Fruit fly (Drosophila melanogaster) whole organism, embryonic: ENCODE data around the gene CG5043.

ENCODE experiments used
- Antp ChIP-seq: fragments of 200-800 bp; sonication (Bioruptor generic); optimal IDR thresholded peaks from 3 replicates; lab custom pipeline; 2016; ENCODE audit warnings: missing biosample characterization, missing genetic modification characterization
- BEAF-32 ChIP-seq: fragments of 200-800 bp; sonication (Bioruptor generic); optimal IDR thresholded peaks from 3 replicates; lab custom pipeline; 2017; ENCODE audit warnings: missing biosample characterization, missing genetic modification characterization, mild to moderate bottlenecking, moderate library complexity, missing genetic modification reagents
- Bdp1 ChIP-seq: fragments of 200-800 bp; sonication (Bioruptor generic); optimal IDR thresholded peaks from 3 replicates; lab custom pipeline; 2016; ENCODE audit warnings: missing biosample characterization, missing genetic modification characterization
- CG10274 ChIP-seq: fragments of 200-800 bp; sonication (Bioruptor generic); optimal IDR thresholded peaks from 3 replicates; lab custom pipeline; 2017; ENCODE audit warnings: missing biosample characterization, mild to moderate bottlenecking, missing genetic modification characterization
- CG10959 ChIP-seq: fragments of 200-800 bp; sonication (Bioruptor generic); IDR thresholded peaks from 2 replicates; pipeline ENCODE4 v1.3.6; 2022; ENCODE audit warnings: missing biosample characterization, missing genetic modification characterization
- CG12155 ChIP-seq: fragments of 200-800 bp; sonication (Bioruptor generic); optimal IDR thresholded peaks from 3 replicates; lab custom pipeline; 2016; ENCODE audit warnings: missing biosample characterization, missing genetic modification characterization
- CG13287 ChIP-seq: fragments of 200-800 bp; sonication (Bioruptor generic); IDR thresholded peaks from 2 replicates; pipeline ENCODE4 v1.3.6; 2022; ENCODE audit warnings: missing biosample characterization, missing genetic modification characterization; ENCODE audit not compliant: partially characterized antibody
- CG13775 ChIP-seq: fragments of 200-800 bp; sonication (Bioruptor generic); optimal IDR thresholded peaks from 3 replicates; lab custom pipeline; 2017; ENCODE audit warnings: missing biosample characterization, mild to moderate bottlenecking, missing genetic modification characterization
- CG14441 ChIP-seq: fragments of 200-800 bp; sonication (Bioruptor generic); IDR thresholded peaks from 2 replicates; pipeline ENCODE4 v1.3.6; 2022; ENCODE audit warnings: missing biosample characterization, missing genetic modification characterization
- CG1602 ChIP-seq: fragments of 200-800 bp; sonication (Bioruptor generic); optimal IDR thresholded peaks from 3 replicates; lab custom pipeline; 2016; ENCODE audit warnings: missing biosample characterization, missing genetic modification characterization
- CG1603 ChIP-seq: fragments of 200-800 bp; sonication (Bioruptor generic); optimal IDR thresholded peaks from 2 replicates; lab custom pipeline; 2019; ENCODE audit warnings: missing biosample characterization, mild to moderate bottlenecking, missing genetic modification characterization, moderate library complexity
- CG17186 ChIP-seq: fragments of 200-800 bp; sonication (Bioruptor generic); optimal IDR thresholded peaks from 3 replicates; lab custom pipeline; 2017; ENCODE audit warnings: missing biosample characterization, missing genetic modification reagents, missing genetic modification characterization
- CG17612 ChIP-seq: fragments of 200-800 bp; sonication (Bioruptor generic); IDR thresholded peaks from 2 replicates; pipeline ENCODE4 v1.3.6; 2022; ENCODE audit warnings: missing biosample characterization, missing genetic modification characterization
- CG1792 ChIP-seq: fragments of 200-800 bp; sonication (Bioruptor generic); optimal IDR thresholded peaks from 2 replicates; lab custom pipeline; 2016; ENCODE audit warnings: missing biosample characterization, missing genetic modification characterization
- CG18619 ChIP-seq: fragments of 200-800 bp; sonication (Bioruptor generic); optimal IDR thresholded peaks from 3 replicates; lab custom pipeline; 2017; ENCODE audit warnings: missing biosample characterization, mild to moderate bottlenecking, missing genetic modification characterization
- CG18764 ChIP-seq: fragments of 200-800 bp; sonication (Bioruptor generic); optimal IDR thresholded peaks from 3 replicates; lab custom pipeline; 2016; ENCODE audit warnings: missing biosample characterization, missing genetic modification characterization
- CG2875 ChIP-seq: fragments of 200-800 bp; sonication (Bioruptor generic); optimal IDR thresholded peaks from 2 replicates; lab custom pipeline; 2017; ENCODE audit warnings: missing biosample characterization, mild to moderate bottlenecking, missing genetic modification characterization, missing genetic modification reagents
- CG30431 ChIP-seq: fragments of 200-800 bp; sonication (Bioruptor generic); optimal IDR thresholded peaks from 2 replicates; lab custom pipeline; 2017; ENCODE audit warnings: missing biosample characterization, missing genetic modification characterization
- CG3847 ChIP-seq: fragments of 200-800 bp; sonication (Bioruptor generic); IDR thresholded peaks from 2 replicates; pipeline ENCODE4 v1.3.6; 2022; ENCODE audit warnings: missing biosample characterization, missing genetic modification characterization
- CG42726 ChIP-seq: fragments of 200-800 bp; sonication (Bioruptor generic); IDR thresholded peaks from 2 replicates; pipeline ENCODE4 v1.3.6; 2022; ENCODE audit warnings: missing biosample characterization, missing genetic modification characterization; ENCODE audit not compliant: partially characterized antibody
- CG4820 ChIP-seq: fragments of 200-800 bp; sonication (Bioruptor generic); optimal IDR thresholded peaks from 3 replicates; lab custom pipeline; 2016; ENCODE audit warnings: missing biosample characterization, missing genetic modification characterization
- CG6175 ChIP-seq: fragments of 200-800 bp; sonication (Bioruptor generic); IDR thresholded peaks from 3 replicates; pipeline ENCODE4 v1.3.6; 2022; ENCODE audit warnings: missing biosample characterization, missing genetic modification characterization
- CG6254 ChIP-seq: fragments of 200-800 bp; sonication (Bioruptor generic); optimal IDR thresholded peaks from 3 replicates; lab custom pipeline; 2017; ENCODE audit warnings: mild to moderate bottlenecking, missing biosample characterization, missing genetic modification reagents, missing genetic modification characterization
- CG9437 ChIP-seq: fragments of 200-800 bp; sonication (Bioruptor generic); optimal IDR thresholded peaks from 2 replicates; lab custom pipeline; 2018; ENCODE audit warnings: missing biosample characterization, mild to moderate bottlenecking, missing genetic modification characterization
- CG9609 ChIP-seq: fragments of 200-800 bp; sonication (Bioruptor generic); optimal IDR thresholded peaks from 3 replicates; lab custom pipeline; 2016; ENCODE audit warnings: missing biosample characterization, missing genetic modification characterization
- CG9876 ChIP-seq: fragments of 200-800 bp; sonication (Bioruptor generic); optimal IDR thresholded peaks from 2 replicates; lab custom pipeline; 2016; ENCODE audit warnings: missing biosample characterization, missing genetic modification characterization
- Dip3 ChIP-seq: fragments of 200-800 bp; sonication (Bioruptor generic); optimal IDR thresholded peaks from 3 replicates; lab custom pipeline; 2016; ENCODE audit warnings: missing biosample characterization, missing genetic modification characterization
- Drgx ChIP-seq: fragments of 200-800 bp; sonication (Bioruptor generic); IDR thresholded peaks from 2 replicates; pipeline ENCODE4 v1.3.6; 2022; ENCODE audit warnings: missing biosample characterization, missing genetic modification characterization
- Fer1 ChIP-seq: fragments of 200-800 bp; sonication (Bioruptor generic); optimal IDR thresholded peaks from 2 replicates; lab custom pipeline; 2017; ENCODE audit warnings: missing biosample characterization, mild to moderate bottlenecking, missing genetic modification characterization
- HLH3B ChIP-seq: fragments of 200-800 bp; sonication (Bioruptor generic); IDR thresholded peaks from 2 replicates; pipeline ENCODE4 v1.3.6; 2022; ENCODE audit warnings: missing biosample characterization, missing genetic modification characterization
- HLH4C ChIP-seq: fragments of 200-800 bp; sonication (Bioruptor generic); IDR thresholded peaks from 3 replicates; pipeline ENCODE4 v1.3.6; 2022; ENCODE audit warnings: missing biosample characterization, missing genetic modification characterization; ENCODE audit not compliant: partially characterized antibody
- Hmr ChIP-seq: fragments of 200-800 bp; sonication (Bioruptor generic); optimal IDR thresholded peaks from 3 replicates; lab custom pipeline; 2017; ENCODE audit warnings: mild to moderate bottlenecking, missing biosample characterization, missing genetic modification reagents, missing genetic modification characterization
- Oaz ChIP-seq: fragments of 200-800 bp; sonication (Bioruptor generic); IDR thresholded peaks from 2 replicates; pipeline ENCODE4 v1.3.6; 2022; ENCODE audit warnings: missing biosample characterization, missing genetic modification characterization
- Sox102F ChIP-seq: fragments of 200-800 bp; sonication (Bioruptor generic); optimal IDR thresholded peaks from 2 replicates; lab custom pipeline; 2018; ENCODE audit warnings: missing biosample characterization, mild to moderate bottlenecking, missing genetic modification characterization, moderate library complexity
- Taf1 ChIP-seq: fragments of 200-800 bp; sonication (Bioruptor generic); IDR thresholded peaks from 2 replicates; pipeline ENCODE4 v1.3.6; 2022; ENCODE audit warnings: missing biosample characterization, missing genetic modification characterization
- Tbp ChIP-seq: fragments of >200 bp; optimal IDR thresholded peaks from 2 replicates; lab custom pipeline; 2018; ENCODE audit warnings: missing biosample characterization, missing genetic modification characterization
- ap ChIP-seq: fragments of 200-800 bp; sonication (Bioruptor generic); IDR thresholded peaks from 2 replicates; pipeline ENCODE4 v1.3.6; 2022; ENCODE audit warnings: missing biosample characterization, missing genetic modification characterization
- ash1 ChIP-seq: fragments of 200-800 bp; sonication (Bioruptor generic); optimal IDR thresholded peaks from 2 replicates; lab custom pipeline; 2018; ENCODE audit warnings: missing biosample characterization, mild to moderate bottlenecking, missing genetic modification characterization
- dm ChIP-seq: fragments of 200-800 bp; sonication (Bioruptor generic); optimal IDR thresholded peaks from 3 replicates; lab custom pipeline; 2016; ENCODE audit warnings: missing biosample characterization, missing genetic modification characterization
- gce ChIP-seq: fragments of 200-800 bp; sonication (Bioruptor generic); IDR thresholded peaks from 3 replicates; pipeline ENCODE4 v1.3.6; 2022; ENCODE audit warnings: missing biosample characterization, missing genetic modification characterization
- lbe ChIP-seq: fragments of 200-800 bp; sonication (Bioruptor generic); optimal IDR thresholded peaks from 2 replicates; lab custom pipeline; 2016; ENCODE audit warnings: missing biosample characterization, mild to moderate bottlenecking, missing genetic modification characterization
- lov ChIP-seq, 2 experiments: fragments of 200-800 bp in 1 of 2; fragments of >200 bp in 1 of 2; sonication (Bioruptor generic) in 1 of 2; IDR thresholded peaks in 1 of 2; optimal IDR thresholded peaks in 1 of 2; 2 replicates in 1 of 2; 3 replicates in 1 of 2; pipeline versions ENCODE4 v1.3.6 to Lab custom; 2017 to 2022; ENCODE audit warnings: missing biosample characterization in 1 of 2, missing genetic modification characterization in 1 of 2
- pum ChIP-seq: fragments of 200-800 bp; sonication (Bioruptor generic); optimal IDR thresholded peaks from 2 replicates; lab custom pipeline; 2016; ENCODE audit warnings: missing biosample characterization, missing genetic modification characterization
- schlank ChIP-seq: fragments of 200-800 bp; sonication (Bioruptor generic); optimal IDR thresholded peaks from 2 replicates; lab custom pipeline; 2018; ENCODE audit warnings: missing biosample characterization, mild to moderate bottlenecking, missing genetic modification characterization
- stwl ChIP-seq: fragments of 200-800 bp; sonication (Bioruptor generic); optimal IDR thresholded peaks from 3 replicates; lab custom pipeline; 2018; ENCODE audit warnings: missing biosample characterization, mild to moderate bottlenecking, missing genetic modification characterization, moderate library complexity
- sug ChIP-seq: fragments of 200-800 bp; optimal IDR thresholded peaks from 2 replicates; lab custom pipeline; 2019; ENCODE audit warnings: missing biosample characterization, mild to moderate bottlenecking, missing genetic modification characterization, moderate library complexity
- tna ChIP-seq: fragments of 200-800 bp; sonication (Bioruptor generic); IDR thresholded peaks from 2 replicates; pipeline ENCODE4 v1.3.6; 2022; ENCODE audit warnings: missing biosample characterization, missing genetic modification characterization; ENCODE audit not compliant: partially characterized antibody
- vfl ChIP-seq: fragments of 200-800 bp; sonication (Bioruptor generic); optimal IDR thresholded peaks from 2 replicates; lab custom pipeline; 2016; ENCODE audit warnings: missing biosample characterization, missing genetic modification characterization
- wor ChIP-seq: fragments of 200-800 bp; sonication (Bioruptor generic); IDR thresholded peaks from 2 replicates; pipeline ENCODE4 v1.3.6; 2022; ENCODE audit warnings: missing biosample characterization, missing genetic modification characterization
- zfh1 ChIP-seq: fragments of 200-800 bp; sonication (Bioruptor generic); IDR thresholded peaks from 3 replicates; pipeline ENCODE4 v1.3.6; 2022; ENCODE audit warnings: missing biosample characterization, missing genetic modification characterization

Gene CG5043

DNA sequence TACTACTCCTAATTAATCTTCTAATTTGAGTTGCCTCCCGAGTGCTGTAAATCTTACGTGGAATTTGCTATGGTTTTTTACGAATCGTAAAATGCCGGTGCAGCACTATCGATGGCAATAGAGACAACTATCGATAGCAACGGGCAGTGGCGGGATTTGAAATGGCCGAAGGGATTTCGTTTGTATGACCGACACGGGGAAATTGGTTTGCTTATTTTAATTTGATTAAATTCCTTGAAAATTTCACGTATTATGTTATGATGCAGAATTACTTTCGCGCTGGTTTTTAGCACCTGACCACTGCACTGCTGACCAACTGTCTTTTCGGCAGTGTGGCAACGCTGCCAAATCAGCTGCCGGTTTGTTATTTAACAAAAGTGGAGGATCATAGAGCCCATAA is 50.5 kb downstream of the CG5043 start, which contains the start of the genes GCS2beta and CG5131 (continued):
- peak; percentile 96 for TF ChIP-seq Dip3 (GFP tag; lab: Kevin White, UChicago)
- TF ChIP-seq CG6175 (GFP tag; lab: Robert Waterston, UW): peak; percentile 90
- peak; percentile 92 for TF ChIP-seq CG4820 (GFP tag; lab: Kevin White, UChicago)
- peak; percentile 93 for TF ChIP-seq Taf1 (GFP tag; lab: Robert Waterston, UW)
- TF ChIP-seq tna (GFP tag; lab: Robert Waterston, UW): peak; percentile 83
- TF ChIP-seq CG13287 (GFP tag; lab: Robert Waterston, UW): peak; percentile 96
- TF ChIP-seq CG12155: peak; percentile 95
- TF ChIP-seq CG10274 (GFP tag; lab: Kevin White, UChicago): peak; percentile 69
- peak; percentile 97 for TF ChIP-seq CG1603 (tag; lab: Kevin White, UChicago)
- peak; percentile 88 for TF ChIP-seq dm (GFP tag; lab: Kevin White, UChicago)
- TF ChIP-seq Antp (GFP tag; lab: Kevin White, UChicago): peak; percentile 99
- peak; percentile 97 for TF ChIP-seq vfl (GFP tag; lab: Kevin White, UChicago)
- peak; percentile 91 for TF ChIP-seq CG18764
- peak; percentile 97 for TF ChIP-seq CG9609 (GFP tag; lab: Kevin White, UChicago)
- TF ChIP-seq CG6254 (GFP tag; lab: Kevin White, UChicago): peak; percentile 71
- TF ChIP-seq Tbp (GFP tag; lab: Kevin White, UChicago): no peak
- peak; percentile 87 for TF ChIP-seq schlank (tag; lab: Kevin White, UChicago)
- peak; percentile 96 for TF ChIP-seq CG9876 (GFP tag; lab: Kevin White, UChicago)
- peak; percentile 57; the same call in 1 of the 2 replicates for TF ChIP-seq CG42726 (GFP tag; lab: Robert Waterston, UW)
- TF ChIP-seq lbe (GFP tag; lab: Kevin White, UChicago): no peak
- peak; percentile 96 for TF ChIP-seq zfh1 (GFP tag; lab: Robert Waterston, UW)
- TF ChIP-seq Bdp1: peak; percentile 90
- peak; percentile 79 for TF ChIP-seq CG2875 (GFP tag; lab: Kevin White, UChicago)
- no peak for TF ChIP-seq Fer1 (GFP tag; lab: Kevin White, UChicago)
- peak; percentile 90 for TF ChIP-seq CG17186
- TF ChIP-seq CG17612 (GFP tag; lab: Robert Waterston, UW): peak; percentile 88
- TF ChIP-seq Oaz (GFP tag; lab: Robert Waterston, UW): peak; percentile 88
- peak; percentile 96 for TF ChIP-seq CG3847 (GFP tag; lab: Robert Waterston, UW)
- peak; percentile 92 for TF ChIP-seq CG13775
- peak; percentile 93 for TF ChIP-seq Hmr
- TF ChIP-seq gce (GFP tag; lab: Robert Waterston, UW): 0 out of 3 replicates have a peak, but pooled peaks have one; percentile 68
- peak; percentile 93 for TF ChIP-seq Sox102F (GFP tag; lab: Kevin White, UChicago)
- no peak for TF ChIP-seq lov (optimal IDR thresholded peaks at IDR 0.05; lab: Kevin White, UChicago)
- peak; percentile 81; the same call in 2 of the 3 replicates for TF ChIP-seq lov (GFP tag; IDR thresholded peaks at IDR 0.05; lab: Robert Waterston, UW)
- peak; percentile 91 for TF ChIP-seq HLH3B (GFP tag; lab: Robert Waterston, UW)
- peak; percentile 95 for TF ChIP-seq BEAF-32 (GFP tag; lab: Kevin White, UChicago)
- TF ChIP-seq CG1602: peak; percentile 92
- TF ChIP-seq wor (GFP tag; lab: Robert Waterston, UW): peak; percentile 85
- TF ChIP-seq stwl (tag; lab: Kevin White, UChicago): peak; percentile 79
- peak; percentile 85 for TF ChIP-seq ap (GFP tag; lab: Robert Waterston, UW)
- peak; percentile 67 for TF ChIP-seq CG10959 (GFP tag; lab: Robert Waterston, UW)
- peak; percentile 91 for TF ChIP-seq Drgx
- TF ChIP-seq CG14441: peak; percentile 95
- peak; percentile 93 for TF ChIP-seq CG30431 (GFP tag; lab: Kevin White, UChicago)
- TF ChIP-seq CG18619 (GFP tag; lab: Kevin White, UChicago): peak; percentile 88
- TF ChIP-seq pum (GFP tag; lab: Kevin White, UChicago): peak; percentile 97
- TF ChIP-seq HLH4C (GFP tag; lab: Robert Waterston, UW): peak; percentile 88
- TF ChIP-seq CG9437 (GFP tag; lab: Kevin White, UChicago): peak; percentile 97
- peak; percentile 89 for TF ChIP-seq sug
- TF ChIP-seq ash1 (GFP tag; lab: Kevin White, UChicago): no peak
- peak; percentile 93 for TF ChIP-seq CG1792 (GFP tag; lab: Kevin White, UChicago)
